Worm (Caenorhabditis elegans): ENCODE results near the gene rpl-43.
"Not testable (repeated sequence)": the region's sequence is repeated elsewhere in the genome, so short reads cannot be mapped to it uniquely, and the experiment has no call there.

The rpl-43 gene

DNA sequence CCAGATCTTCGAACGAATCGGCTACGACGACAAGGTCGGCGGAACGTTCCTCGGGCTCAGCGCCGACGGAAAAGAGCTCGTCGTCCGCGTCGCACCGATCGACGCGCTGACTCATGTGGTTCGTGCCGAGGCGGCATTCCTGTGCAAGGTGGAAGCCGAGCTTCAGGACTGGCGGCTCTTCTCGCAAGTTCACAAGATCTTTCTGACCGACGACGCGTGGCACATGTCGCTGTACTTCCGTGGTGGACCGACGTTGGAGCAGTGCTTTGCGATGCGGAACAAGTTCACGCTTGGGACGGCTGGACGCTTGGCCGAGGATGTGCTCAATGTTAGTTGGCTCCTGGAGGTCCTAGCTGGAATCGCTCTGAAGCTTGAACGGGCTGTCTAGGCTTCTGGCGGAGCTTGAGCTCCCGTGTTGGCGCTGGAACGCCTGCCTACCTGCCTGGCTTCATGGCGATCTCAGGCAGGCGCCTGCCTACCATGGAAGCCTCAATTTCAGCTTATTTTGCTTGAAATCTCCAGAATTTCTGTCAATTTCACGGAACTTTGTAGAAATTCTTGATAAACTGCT, 16.2 kb upstream of the rpl-43 start:
- no peak for TF ChIP-seq ZK337.2 (GFP tag; IDR thresholded peaks at IDR 0.05)
- TF ChIP-seq snpc-1.2 (GFP tag; IDR thresholded peaks at IDR 0.05) = no peak
- no peak for TF ChIP-seq daf-12 (tag; optimal IDR thresholded peaks at IDR 0.05)
- TF ChIP-seq lin-29 (GFP tag; IDR thresholded peaks at IDR 0.05) = no peak
- no peak for TF ChIP-seq tra-1 (GFP tag; IDR thresholded peaks at IDR 0.05)
- peak; percentile 77 for TF ChIP-seq aha-1 (tag)
- no peak for TF ChIP-seq pha-4 (GFP tag; IDR thresholded peaks at IDR 0.05)
- no peak for TF ChIP-seq pha-4 (tag; optimal IDR thresholded peaks at IDR 0.05)
- no peak for TF ChIP-seq daf-8 (GFP tag; IDR thresholded peaks at IDR 0.05)
- TF ChIP-seq F44E2.7 (GFP tag; IDR thresholded peaks at IDR 0.05) = no peak
- no peak for TF ChIP-seq nhr-10 (tag; optimal IDR thresholded peaks at IDR 0.05)
- peak; percentile 88 for TF ChIP-seq set-16 (GFP tag; IDR thresholded peaks at IDR 0.05)
- TF ChIP-seq vab-7 (GFP tag; IDR thresholded peaks at IDR 0.05) = no peak
- no peak for TF ChIP-seq lim-7 (GFP tag; IDR thresholded peaks at IDR 0.05)
- no peak for TF ChIP-seq ZK546.5 (tag; optimal IDR thresholded peaks at IDR 0.05)
- no peak for TF ChIP-seq mdt-29 (GFP tag; IDR thresholded peaks at IDR 0.05)
- TF ChIP-seq lin-15B (tag; optimal IDR thresholded peaks at IDR 0.05) = no peak
- TF ChIP-seq hlh-11 (tag; optimal IDR thresholded peaks at IDR 0.05) = no peak

DNA sequence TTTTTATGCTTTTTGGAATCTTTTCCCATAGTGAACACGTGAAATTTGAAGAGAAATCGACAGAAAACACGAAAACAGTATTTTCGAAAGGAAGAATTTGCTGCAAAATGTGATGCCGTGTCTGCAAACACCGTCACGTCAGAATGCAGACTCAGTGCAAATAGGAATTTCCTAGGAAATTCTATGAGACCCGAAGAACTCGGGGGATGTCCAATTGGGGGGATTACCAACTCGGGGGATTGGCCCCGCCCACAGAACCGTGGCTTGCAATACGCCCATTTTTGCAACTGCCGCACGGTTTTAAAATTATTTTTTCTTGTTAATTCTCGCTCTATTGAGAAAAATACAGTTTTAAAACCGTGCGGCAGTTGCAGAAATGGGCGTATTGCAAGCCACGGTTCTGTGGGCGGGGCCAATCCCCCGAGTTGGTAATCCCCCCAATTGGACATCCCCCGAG, 13.0 kb upstream of the rpl-43 start, which contains the start of gene cacn-1:
cacn-1 (minus strand) TSS at position 51 of the 457 bp plus-strand sequence.
- peak; percentile 22 for TF ChIP-seq hlh-30 (tag; optimal IDR thresholded peaks at IDR 0.05; ENCODE audit: insufficient read depth)
- peak; percentile 84 for TF ChIP-seq hmg-1.1 (GFP tag; IDR thresholded peaks at IDR 0.05)
- peak; percentile 11; the same call in 1 of the 2 replicates for TF ChIP-seq php-3 (GFP tag; IDR thresholded peaks at IDR 0.05)
- peak; percentile 50 for TF ChIP-seq nhr-102 (tag; optimal IDR thresholded peaks at IDR 0.05)
- peak; percentile 52; the same call in 1 of the 2 replicates for TF ChIP-seq arid-1 (GFP tag; conservative IDR thresholded peaks at IDR 0.05)
- TF ChIP-seq madf-5 (GFP tag; IDR thresholded peaks at IDR 0.05) = 0 out of 4 replicates have a peak, but pooled peaks of 1 of the 2 experiments have one; percentile 31
- TF ChIP-seq nhr-42 (GFP tag; IDR thresholded peaks at IDR 0.05) = peak; percentile 89
- peak; percentile 87 for TF ChIP-seq lin-38 (GFP tag; IDR thresholded peaks at IDR 0.05)
- TF ChIP-seq rbr-2 (tag; optimal IDR thresholded peaks at IDR 0.05) = peak; percentile 33
- TF ChIP-seq hlh-11 (tag; optimal IDR thresholded peaks at IDR 0.05) = peak; percentile 18
- TF ChIP-seq dmd-9 (GFP tag; IDR thresholded peaks at IDR 0.05) = 0 out of 2 replicates have a peak, but pooled peaks have one; percentile 52
- peak; percentile 72 for TF ChIP-seq T26A8.4 (GFP tag; IDR thresholded peaks at IDR 0.05)
- peak; percentile 34 for TF ChIP-seq mep-1 (tag; optimal IDR thresholded peaks at IDR 0.05)
- 0 out of 2 replicates have a peak, but pooled peaks have one; percentile 18 for TF ChIP-seq tra-1 (GFP tag; IDR thresholded peaks at IDR 0.05)
- peak; percentile 48 for TF ChIP-seq dpl-1 (GFP tag; optimal IDR thresholded peaks at IDR 0.05)
- peak; percentile 53 for TF ChIP-seq dve-1 (tag; optimal IDR thresholded peaks at IDR 0.05; ENCODE audit: insufficient read depth)
- peak; percentile 60; the same call in 1 of the 2 replicates for TF ChIP-seq vab-7 (GFP tag; IDR thresholded peaks at IDR 0.05)
- TF ChIP-seq nhr-77 (tag; optimal IDR thresholded peaks at IDR 0.05) = peak; percentile 51
- TF ChIP-seq madf-9 (GFP tag; conservative IDR thresholded peaks at IDR 0.05) = peak; percentile 41; the same call in 1 of the 2 replicates
- TF ChIP-seq ctbp-1 (GFP tag; IDR thresholded peaks at IDR 0.05) = 0 out of 2 replicates have a peak, but pooled peaks have one; percentile 46
- TF ChIP-seq ceh-44 (GFP tag; IDR thresholded peaks at IDR 0.05) = peak; percentile 47; the same call in 1 of the 2 replicates
- TF ChIP-seq daf-16 (GFP tag; optimal IDR thresholded peaks at IDR 0.05); pha-4 (tag; optimal IDR thresholded peaks at IDR 0.05): not testable (repeated sequence)
- TF ChIP-seq daf-16 (tag; optimal IDR thresholded peaks at IDR 0.05) = peak; percentile 15
- peak; percentile 60; the same call in 1 of the 2 replicates for TF ChIP-seq pha-4 (GFP tag; IDR thresholded peaks at IDR 0.05)
- TF ChIP-seq lin-1 (GFP tag; IDR thresholded peaks at IDR 0.05) = 0 out of 2 replicates have a peak, but pooled peaks have one; percentile 22
- TF ChIP-seq lim-7 (GFP tag; IDR thresholded peaks at IDR 0.05) = peak; percentile 56; the same call in 1 of the 2 replicates
- peak; percentile 87 for TF ChIP-seq mes-2 (tag; optimal IDR thresholded peaks at IDR 0.05; ENCODE audit: poor library complexity, severe bottlenecking)
- peak; percentile 67 for TF ChIP-seq ceh-20 (GFP tag; IDR thresholded peaks at IDR 0.05)
- 0 out of 2 replicates have a peak, but pooled peaks have one; percentile 50 for TF ChIP-seq saeg-2 (GFP tag; IDR thresholded peaks at IDR 0.05)
- peak; percentile 46 for TF ChIP-seq dmd-6 (GFP tag; IDR thresholded peaks at IDR 0.05)
- TF ChIP-seq lsy-2 (tag; optimal IDR thresholded peaks at IDR 0.05) = peak in 1 of 2 experiments; percentile 63
- peak; percentile 71; the same call in 1 of the 2 replicates for TF ChIP-seq egl-43 (GFP tag; IDR thresholded peaks at IDR 0.05)
- peak; percentile 13 for TF ChIP-seq unc-130 (GFP tag; optimal IDR thresholded peaks at IDR 0.05)

Measured in whole organism, L4 larva.